Fruit fly (Drosophila melanogaster) whole organism: ENCODE data around the gene Kul.

Experiments
- CG8478 ChIP-seq: fragments of >200 bp; optimal IDR thresholded peaks from 2 replicates; lab custom pipeline; 2018; ENCODE audit warnings: inconsistent platforms
- Dll ChIP-seq: fragments of >200 bp; optimal IDR thresholded peaks from 2 replicates; lab custom pipeline; 2017
- EcR ChIP-seq, 2 experiments: fragments of >200 bp; optimal IDR thresholded peaks; 2 replicates each; lab custom pipeline; 2017; ENCODE audit warnings: missing biosample characterization in 2 of 2, missing genetic modification characterization in 2 of 2, missing genetic modification reagents in 2 of 2
- pan ChIP-seq: fragments of >200 bp; optimal IDR thresholded peaks from 2 replicates; lab custom pipeline; 2017
- psq ChIP-seq: fragments of >200 bp; optimal IDR thresholded peaks from 2 replicates; lab custom pipeline; 2017
- usp ChIP-seq: fragments of >200 bp; optimal IDR thresholded peaks from 2 replicates; lab custom pipeline; 2017; ENCODE audit warnings: missing biosample characterization, missing genetic modification characterization, mixed read lengths

Kul gene

DNA sequence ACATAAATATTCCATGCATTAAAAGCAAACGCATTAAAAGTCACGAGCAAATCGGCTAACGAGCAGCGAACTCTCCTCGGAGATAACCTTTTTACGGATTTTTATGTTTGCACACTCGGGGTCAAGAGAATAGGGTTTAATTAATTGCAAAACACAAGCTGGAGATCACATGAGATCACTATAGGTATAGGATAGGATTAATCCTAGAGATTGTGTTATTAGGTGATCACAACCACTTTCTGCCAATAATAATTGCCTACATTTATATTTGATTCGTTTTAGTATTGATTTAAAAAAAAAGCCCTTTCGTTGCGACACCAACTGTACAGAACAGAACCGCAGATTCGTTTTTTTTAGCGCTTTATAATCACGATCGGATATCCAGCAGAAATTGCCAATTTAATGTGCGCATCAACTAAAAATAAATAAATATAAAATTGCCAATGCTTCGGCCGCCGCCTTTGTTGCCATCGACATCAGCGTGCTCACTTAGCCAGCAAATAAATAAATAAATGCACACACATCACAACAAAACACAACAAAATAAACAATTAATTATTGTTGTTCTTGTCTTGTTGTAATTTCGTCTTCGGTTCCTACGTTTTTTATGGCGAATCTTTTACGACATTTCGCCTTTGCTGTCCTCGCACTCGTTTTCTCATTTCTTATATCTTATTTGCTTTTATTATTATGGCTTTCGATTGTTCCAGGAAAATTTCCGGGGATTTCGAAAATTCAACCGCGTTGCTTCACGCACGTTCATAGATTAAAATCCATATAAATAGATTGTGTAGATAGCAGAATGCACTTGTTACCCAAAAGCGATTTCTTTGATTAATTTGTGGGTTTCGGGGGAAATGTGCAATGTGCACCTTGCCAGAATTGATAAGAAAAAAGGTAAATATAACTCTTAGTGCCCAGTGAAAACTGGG, 50.4 kb downstream of the Kul start:
- no peak for TF ChIP-seq pan (lab: Kevin White, UChicago)
- TF ChIP-seq usp = no peak
- TF ChIP-seq CG8478 (lab: Kevin White, UChicago) = no peak
- TF ChIP-seq Dll (lab: Kevin White, UChicago) = no peak
- TF ChIP-seq EcR (GFP tag; optimal IDR thresholded peaks at IDR 0.05; lab: Kevin White, UChicago) = no peak
- TF ChIP-seq psq = no peak

DNA sequence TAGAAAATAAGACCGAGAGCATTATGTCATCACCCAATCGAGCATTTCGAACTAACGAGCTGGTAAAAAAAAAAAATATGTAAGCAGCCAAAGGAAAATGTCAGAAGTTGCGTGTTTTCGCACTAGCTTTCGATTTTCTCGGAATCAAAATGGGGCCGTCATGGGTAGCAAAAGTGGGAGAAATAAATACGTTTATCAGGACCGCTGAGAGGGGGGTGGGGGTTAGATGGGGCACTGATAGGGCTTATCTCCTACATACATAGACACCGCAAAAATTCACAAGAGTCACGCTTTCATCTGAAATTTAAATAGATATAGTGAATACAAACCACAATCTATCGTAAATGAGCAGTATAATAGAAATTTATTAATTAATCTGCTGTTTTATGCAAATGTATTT, 51.6 kb downstream of the Kul start:
- TF ChIP-seq pan (lab: Kevin White, UChicago) = no peak
- no peak for TF ChIP-seq CG8478 (lab: Kevin White, UChicago)
- no peak for TF ChIP-seq Dll (lab: Kevin White, UChicago)
- no peak for TF ChIP-seq EcR (GFP tag; optimal IDR thresholded peaks at IDR 0.05; lab: Kevin White, UChicago)
- no peak for TF ChIP-seq psq
- no peak for TF ChIP-seq usp

DNA sequence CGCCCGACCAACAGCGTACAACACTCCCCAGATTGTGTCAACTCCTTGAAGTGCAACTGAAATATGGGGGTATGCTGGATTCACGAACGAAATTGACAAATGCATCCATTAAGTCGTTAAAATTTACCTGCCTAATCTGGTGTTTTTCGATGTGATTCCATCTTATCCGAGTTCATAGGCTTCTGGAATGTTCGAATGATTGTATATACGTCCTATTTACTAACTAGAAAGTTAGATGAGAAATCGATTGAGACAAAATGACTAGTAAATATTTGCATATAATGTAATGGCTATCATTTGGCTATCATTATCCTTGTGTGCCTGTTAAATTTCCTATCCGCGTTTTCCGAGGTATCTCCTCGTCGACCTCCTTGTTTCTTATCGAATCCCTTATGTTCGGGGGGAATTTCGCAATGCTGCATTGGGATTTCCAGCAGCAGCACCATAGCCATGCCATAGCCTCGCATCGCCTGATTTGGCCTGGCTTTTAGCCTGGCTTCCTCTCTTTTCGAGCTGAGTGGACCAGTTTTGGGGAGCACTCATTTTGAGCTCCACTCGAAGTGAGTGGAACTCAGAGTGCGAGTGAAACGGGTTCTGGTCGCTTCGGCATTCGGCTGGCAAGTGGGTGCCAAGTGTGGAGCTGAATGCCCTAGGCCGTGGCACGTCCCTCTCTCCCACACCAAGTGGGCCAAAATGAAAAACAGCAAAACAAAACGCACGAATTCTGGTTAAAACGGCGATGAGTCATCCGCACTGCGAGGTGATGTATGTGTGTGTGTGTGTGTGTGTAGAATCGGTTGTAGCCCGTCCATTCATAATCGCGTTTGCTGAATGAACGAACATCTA, 52.7 kb downstream of the Kul start:
- TF ChIP-seq psq (no peak), EcR (GFP tag; optimal IDR thresholded peaks at IDR 0.05; lab: Kevin White, UChicago) (peak in 1 of 2 experiments; percentile 0), Dll (lab: Kevin White, UChicago) (no peak), pan (lab: Kevin White, UChicago) (peak; percentile 93), usp (no peak), CG8478 (lab: Kevin White, UChicago) (no peak)

DNA sequence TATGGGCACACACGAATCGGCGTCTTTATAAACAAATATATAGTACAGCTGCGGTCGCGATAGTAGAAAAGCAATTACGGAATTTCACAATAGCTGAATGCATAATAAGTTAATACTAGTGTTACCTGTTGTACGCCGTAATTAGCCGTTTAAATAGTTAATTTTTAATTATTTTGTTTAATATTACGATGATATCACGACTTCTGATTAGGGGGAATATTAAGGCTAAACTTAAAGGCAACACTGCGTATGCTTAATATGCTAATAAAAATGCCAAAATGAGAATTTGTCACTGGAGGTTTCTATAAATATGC, 53.3 kb downstream of the Kul start:
- no peak for TF ChIP-seq EcR (GFP tag; optimal IDR thresholded peaks at IDR 0.05; lab: Kevin White, UChicago)
- TF ChIP-seq Dll (lab: Kevin White, UChicago) = no peak
- no peak for TF ChIP-seq pan (lab: Kevin White, UChicago)
- no peak for TF ChIP-seq psq
- no peak for TF ChIP-seq usp
- no peak for TF ChIP-seq CG8478 (lab: Kevin White, UChicago)

DNA sequence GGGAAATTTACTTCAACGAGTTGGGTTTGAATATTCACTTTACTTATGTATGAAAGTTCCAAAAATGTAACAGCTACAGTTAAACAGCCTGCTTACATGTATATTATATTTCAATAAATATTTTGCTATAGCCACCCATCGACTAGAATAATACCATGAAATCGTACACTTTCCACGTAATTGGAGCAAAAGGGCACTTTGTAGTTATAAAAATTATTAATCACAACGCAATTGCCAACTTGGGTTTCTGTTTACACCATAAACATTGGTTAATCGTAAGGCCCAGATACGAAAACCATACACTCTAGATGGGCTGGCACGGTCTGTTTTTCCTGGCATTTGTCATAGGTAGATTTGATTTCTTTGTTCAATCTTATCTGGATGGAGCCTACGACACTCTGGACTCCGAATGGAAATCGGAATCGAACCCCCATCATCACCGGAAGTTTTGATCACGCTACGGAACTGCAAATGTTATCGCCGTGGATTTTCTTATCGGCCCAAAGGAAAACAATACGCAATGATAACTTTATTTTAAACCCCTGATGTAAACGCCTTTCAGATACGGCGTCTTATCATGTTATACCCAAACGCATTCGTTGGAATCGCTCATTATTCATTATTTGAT, 54.9 kb downstream of the Kul start, which contains the start of gene fig:
fig (minus strand) TSS at position 51 of the 628 bp plus-strand sequence.
- no peak for TF ChIP-seq usp
- no peak for TF ChIP-seq Dll (lab: Kevin White, UChicago)

DNA sequence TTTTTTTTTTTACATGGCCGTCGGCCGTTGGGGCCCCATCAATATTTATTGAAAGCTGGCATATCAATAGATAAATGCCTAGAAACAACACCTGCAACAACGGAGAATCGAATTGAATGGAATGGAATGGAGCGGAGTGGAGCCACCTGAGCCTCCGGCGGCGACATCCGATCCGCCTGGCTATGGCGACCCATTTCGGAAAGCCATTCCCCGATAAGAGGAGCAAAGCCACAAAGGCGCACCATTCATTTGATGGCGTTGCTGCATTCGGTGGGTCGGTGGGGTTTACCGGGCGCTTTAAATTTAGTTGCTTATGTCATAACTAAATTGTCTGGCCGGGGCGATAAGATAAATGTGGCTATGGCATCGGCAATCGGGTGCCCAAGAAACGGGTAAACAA, 56.2 kb downstream of the Kul start:
- no peak for TF ChIP-seq usp
- no peak for TF ChIP-seq Dll (lab: Kevin White, UChicago)
- TF ChIP-seq psq = no peak
- no peak for TF ChIP-seq EcR (GFP tag; optimal IDR thresholded peaks at IDR 0.05; lab: Kevin White, UChicago)
- no peak for TF ChIP-seq CG8478 (lab: Kevin White, UChicago)
- no peak for TF ChIP-seq pan (lab: Kevin White, UChicago)

DNA sequence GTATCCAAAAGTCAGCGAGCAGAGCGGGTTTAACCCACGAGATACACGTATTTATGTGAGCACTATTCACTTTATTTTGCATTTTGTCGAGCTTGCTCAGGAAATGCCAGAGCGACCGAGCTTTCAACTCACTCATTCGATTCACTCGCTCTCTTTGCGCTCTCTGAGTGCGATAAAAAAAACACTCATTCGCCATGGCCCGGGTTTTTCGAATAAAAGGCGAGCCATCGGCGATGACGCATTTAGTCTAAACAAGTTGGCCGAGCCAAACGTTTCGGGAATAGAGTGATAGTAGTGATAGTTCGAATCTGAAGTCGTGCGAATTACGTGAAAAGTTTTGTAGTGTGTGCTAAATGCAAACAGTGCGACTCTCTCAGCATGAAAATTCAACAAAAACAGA, 56.7 kb downstream of the Kul start:
- no peak for TF ChIP-seq CG8478 (lab: Kevin White, UChicago)
- no peak for TF ChIP-seq usp
- TF ChIP-seq pan (lab: Kevin White, UChicago) = no peak
- no peak for TF ChIP-seq EcR (GFP tag; optimal IDR thresholded peaks at IDR 0.05; lab: Kevin White, UChicago)
- TF ChIP-seq Dll (lab: Kevin White, UChicago) = peak; percentile 75
- no peak for TF ChIP-seq psq

DNA sequence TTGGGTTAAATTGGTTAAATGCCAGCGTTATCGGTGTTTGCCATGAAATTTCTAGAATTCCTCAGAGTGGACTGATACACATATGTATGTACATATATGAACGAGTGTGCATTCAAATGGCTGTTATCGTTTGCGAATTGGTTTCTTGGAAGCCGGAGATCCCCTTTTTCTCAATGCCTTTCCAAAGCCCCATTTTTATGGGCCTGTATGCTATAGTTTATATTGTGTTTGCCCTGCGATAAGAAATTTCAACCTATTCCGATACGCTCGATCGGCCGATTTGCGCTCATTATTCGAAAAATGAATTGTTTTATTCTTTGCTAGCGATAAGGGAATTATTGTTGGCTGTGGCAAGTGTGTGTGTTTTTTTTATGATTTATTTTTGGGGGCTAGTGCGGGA, 57.6 kb downstream of the Kul start:
- TF ChIP-seq pan (lab: Kevin White, UChicago) (no peak), EcR (GFP tag; optimal IDR thresholded peaks at IDR 0.05; lab: Kevin White, UChicago) (no peak), usp (no peak), CG8478 (lab: Kevin White, UChicago) (no peak), psq (no peak), Dll (lab: Kevin White, UChicago) (no peak)
